Worm (Caenorhabditis elegans) whole organism, L4 larva: ENCODE measurements around the gene Y41G9A.6.

Experiments used
- D1046.2 ChIP-seq: fragments of 200-800 bp; sonication (Bioruptor generic); IDR thresholded peaks from 2 replicates; pipeline ENCODE4 v1.3.6; 2022; ENCODE audit warnings: missing genetic modification characterization, missing compliant biosample characterization
- F26F4.8 ChIP-seq: fragments of 200-800 bp; sonication (Bioruptor generic); conservative IDR thresholded peaks from 2 replicates; pipeline ENCODE4 v1.3.6; 2022; ENCODE audit warnings: missing genetic modification characterization, missing compliant biosample characterization
- T20F7.1 ChIP-seq: fragments of 200-800 bp; sonication (Bioruptor generic); optimal IDR thresholded peaks from 2 replicates; lab custom pipeline; 2018; ENCODE audit warnings: mild to moderate bottlenecking, missing genetic modification characterization, missing compliant biosample characterization
- ZK546.5 ChIP-seq, 2 experiments: sonication (generic microtip); optimal IDR thresholded peaks; 2 replicates each; lab custom pipeline; 2017; ENCODE audit warnings: missing biosample characterization in 2 of 2, missing genetic modification characterization in 2 of 2
- aha-1 ChIP-seq: fragments of 150-350 bp; peaks from one replicate; lab custom pipeline; 2014; ENCODE audit warnings: missing biosample characterization, missing genetic modification characterization
- ceh-44 ChIP-seq: fragments of 200-800 bp; sonication (Bioruptor generic); IDR thresholded peaks from 2 replicates; pipeline ENCODE4 v1.3.6; 2022; ENCODE audit warnings: missing genetic modification reagents, missing genetic modification characterization, missing compliant biosample characterization
- dmd-6 ChIP-seq: fragments of 200-800 bp; sonication (Bioruptor generic); IDR thresholded peaks from 2 replicates; pipeline ENCODE4 v1.3.6; 2022; ENCODE audit warnings: missing genetic modification reagents, missing genetic modification characterization, missing compliant biosample characterization
- dve-1 ChIP-seq: sonication (generic microtip); optimal IDR thresholded peaks from 2 replicates; lab custom pipeline; 2017; ENCODE audit warnings: antibody characterized with exemption, mild to moderate bottlenecking, missing genetic modification characterization, missing compliant biosample characterization; ENCODE audit not compliant: insufficient read depth
- egl-27 ChIP-seq: sonication (generic microtip); optimal IDR thresholded peaks from 3 replicates; lab custom pipeline; 2017; ENCODE audit warnings: missing biosample characterization, missing genetic modification reagents, missing genetic modification characterization
- hif-1 ChIP-seq, 2 experiments: sonication (generic microtip); optimal IDR thresholded peaks; 2 replicates each; lab custom pipeline; 2016 to 2017; ENCODE audit warnings: missing compliant biosample characterization in 2 of 2, missing genetic modification characterization in 2 of 2, missing genetic modification reagents in 2 of 2, missing genotype in 2 of 2, mild to moderate bottlenecking in 1 of 2
- hlh-11 ChIP-seq: fragments of 200-800 bp; sonication (Bioruptor generic); optimal IDR thresholded peaks from 2 replicates; lab custom pipeline; 2018; ENCODE audit warnings: mild to moderate bottlenecking, missing genetic modification characterization, missing compliant biosample characterization
- hlh-30 ChIP-seq: sonication (generic microtip); optimal IDR thresholded peaks from 2 replicates; lab custom pipeline; 2017; ENCODE audit warnings: antibody characterized with exemption, mild to moderate bottlenecking, missing genetic modification characterization, missing compliant biosample characterization; ENCODE audit not compliant: insufficient read depth
- hmg-1.1 ChIP-seq: fragments of 200-800 bp; sonication (Bioruptor generic); IDR thresholded peaks from 2 replicates; pipeline ENCODE4 v1.3.6; 2022; ENCODE audit warnings: missing genetic modification reagents, missing genetic modification characterization, missing compliant biosample characterization
- lin-15B ChIP-seq: fragments of 150-350 bp; sonication (generic microtip); optimal IDR thresholded peaks from 3 replicates; lab custom pipeline; 2014; ENCODE audit warnings: missing biosample characterization, missing genetic modification characterization
- lin-38 ChIP-seq: fragments of 200-800 bp; sonication (Bioruptor generic); IDR thresholded peaks from 2 replicates; pipeline ENCODE4 v1.3.6; 2022; ENCODE audit warnings: missing genetic modification reagents, missing genetic modification characterization, missing compliant biosample characterization
- lin-39 ChIP-seq: fragments of 150-350 bp; optimal IDR thresholded peaks from 2 replicates; lab custom pipeline; 2014; ENCODE audit warnings: missing biosample characterization, missing genetic modification reagents, missing genetic modification characterization
- lsy-2 ChIP-seq, 2 experiments: fragments of 150-350 bp in 1 of 2; sonication (generic microtip) in 1 of 2; optimal IDR thresholded peaks; 2 replicates each; lab custom pipeline; 2014 to 2017; ENCODE audit warnings: missing biosample characterization in 2 of 2, missing genetic modification characterization in 2 of 2
- madf-5 ChIP-seq, 2 experiments: fragments of 200-800 bp; sonication (Bioruptor generic); IDR thresholded peaks; 2 replicates each; pipeline ENCODE4 v1.3.6; 2022; ENCODE audit warnings: missing compliant biosample characterization in 2 of 2, missing genetic modification characterization in 2 of 2
- mdl-1 ChIP-seq, 2 experiments: fragments of 150-350 bp in 1 of 2; sonication (generic microtip) in 1 of 2; optimal IDR thresholded peaks; 2 replicates each; lab custom pipeline; 2014 to 2017; ENCODE audit warnings: missing biosample characterization in 2 of 2, missing genetic modification characterization in 2 of 2
- mep-1 ChIP-seq: fragments of 150-350 bp; sonication (generic microtip); optimal IDR thresholded peaks from 3 replicates; lab custom pipeline; 2014; ENCODE audit warnings: missing biosample characterization, missing genetic modification characterization
- mxl-3 ChIP-seq: fragments of 200-800 bp; sonication (Bioruptor generic); optimal IDR thresholded peaks from 2 replicates; lab custom pipeline; 2018; ENCODE audit warnings: mild to moderate bottlenecking, missing genetic modification characterization, missing compliant biosample characterization
- nhr-102 ChIP-seq: sonication (generic microtip); optimal IDR thresholded peaks from 2 replicates; lab custom pipeline; 2016; ENCODE audit warnings: mild to moderate bottlenecking, missing genetic modification characterization, moderate library complexity, missing compliant biosample characterization
- nhr-237 ChIP-seq: sonication (generic microtip); optimal IDR thresholded peaks from 2 replicates; lab custom pipeline; 2017; ENCODE audit warnings: missing biosample characterization, missing genetic modification characterization
- nhr-28 ChIP-seq: fragments of 150-350 bp; optimal IDR thresholded peaks from 2 replicates; lab custom pipeline; 2014; ENCODE audit warnings: missing biosample characterization, missing genetic modification characterization
- nhr-41 ChIP-seq: fragments of 200-800 bp; sonication (Bioruptor generic); IDR thresholded peaks from 2 replicates; pipeline ENCODE4 v1.3.6; 2022; ENCODE audit warnings: missing genetic modification reagents, missing genetic modification characterization, missing compliant biosample characterization
- nhr-48 ChIP-seq: sonication (generic microtip); optimal IDR thresholded peaks from 2 replicates; lab custom pipeline; 2016; ENCODE audit warnings: mild to moderate bottlenecking, missing genetic modification characterization, missing compliant biosample characterization
- pha-4 ChIP-seq, 2 experiments: fragments of 150-350 bp in 1 of 2; fragments of 200-800 bp in 1 of 2; sonication (Bioruptor generic) in 1 of 2; IDR thresholded peaks in 1 of 2; optimal IDR thresholded peaks in 1 of 2; 2 replicates each; pipeline versions ENCODE4 v1.3.6 to Lab custom; 2014 to 2022; ENCODE audit warnings: missing genetic modification characterization in 2 of 2, missing genetic modification reagents in 2 of 2, missing biosample characterization in 1 of 2, missing compliant biosample characterization in 1 of 2
- php-3 ChIP-seq: fragments of 200-800 bp; sonication (Bioruptor generic); IDR thresholded peaks from 2 replicates; pipeline ENCODE4 v1.3.6; 2022; ENCODE audit warnings: missing genetic modification reagents, missing genetic modification characterization, missing compliant biosample characterization
- sdz-12 ChIP-seq: fragments of 200-800 bp; sonication (Bioruptor generic); optimal IDR thresholded peaks from 2 replicates; lab custom pipeline; 2018; ENCODE audit warnings: mild to moderate bottlenecking, missing genetic modification characterization, missing compliant biosample characterization
- tra-1 ChIP-seq: fragments of 200-800 bp; sonication (Bioruptor generic); IDR thresholded peaks from 2 replicates; pipeline ENCODE4 v1.3.6; 2022; ENCODE audit warnings: missing genetic modification reagents, missing genetic modification characterization, missing compliant biosample characterization
- unc-62 ChIP-seq, 3 experiments: fragments of 150-350 bp in 1 of 3; sonication (generic microtip); optimal IDR thresholded peaks in 2 of 3; peaks in 1 of 3; 1 replicate in 1 of 3; 2 replicates in 2 of 3; lab custom pipeline; 2014 to 2017; ENCODE audit warnings: missing biosample characterization in 3 of 3, missing genetic modification characterization in 3 of 3, missing genetic modification reagents in 3 of 3, missing genotype in 1 of 3
- vab-7 ChIP-seq: fragments of 200-800 bp; sonication (Bioruptor generic); IDR thresholded peaks from 2 replicates; pipeline ENCODE4 v1.3.6; 2022; ENCODE audit warnings: missing genetic modification reagents, missing genetic modification characterization, missing compliant biosample characterization
- zip-11 ChIP-seq: fragments of 200-800 bp; sonication (Bioruptor generic); IDR thresholded peaks from 2 replicates; pipeline ENCODE4 v1.3.6; 2022; ENCODE audit warnings: missing genetic modification characterization, missing compliant biosample characterization

Gene Y41G9A.6

DNA sequence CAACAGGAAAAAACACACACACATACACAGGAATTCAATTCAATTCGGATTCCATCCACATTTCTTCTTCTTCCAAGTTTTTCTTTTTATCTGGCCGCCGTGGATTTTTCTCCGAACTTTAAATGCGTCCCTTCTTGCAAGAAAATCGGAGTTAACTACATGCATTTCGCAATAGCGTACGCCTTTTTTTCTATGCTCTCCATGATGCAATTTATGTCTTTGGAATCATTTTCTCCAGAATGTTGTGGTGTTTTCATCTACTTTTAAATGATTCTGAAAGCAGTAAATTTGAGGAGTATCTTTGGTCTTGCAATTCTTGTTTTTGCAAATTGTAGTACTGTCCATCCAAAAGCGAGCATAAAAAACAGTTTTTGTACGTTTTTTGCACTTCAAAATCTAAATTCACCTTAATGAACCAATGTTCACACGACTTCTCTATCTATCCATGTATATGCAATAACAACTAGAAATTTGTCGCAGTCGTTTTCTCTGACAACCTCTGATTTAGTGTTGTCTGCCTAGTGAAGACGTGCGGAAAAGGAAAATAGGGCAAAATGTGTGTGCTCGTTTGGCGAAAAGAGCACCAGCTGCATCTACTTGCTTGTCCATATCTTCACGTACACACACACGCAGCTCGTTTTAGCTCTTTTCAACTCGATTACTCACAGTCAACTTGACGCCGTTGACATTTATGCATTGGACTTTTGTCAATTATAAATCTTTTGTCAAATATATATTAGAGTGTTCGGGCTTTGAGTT lies 18.9 kb upstream of the Y41G9A.6 start:
- TF ChIP-seq nhr-41 (no peak), tra-1 (0 out of 2 replicates have a peak, but pooled peaks have one; percentile 14), mep-1 (tag; lab: Kevin White, UChicago) (peak; percentile 30), aha-1 (peak; percentile 100), hif-1 (tag; optimal IDR thresholded peaks at IDR 0.05; lab: Kevin White, UChicago) (peak in 1 of 2 experiments; percentile 97), lsy-2 (tag; optimal IDR thresholded peaks at IDR 0.05; lab: Kevin White, UChicago) (peak in 1 of 2 experiments; percentile 34), zip-11 (GFP tag; lab: Robert Waterston, UW) (no peak), lin-39 (no peak), hmg-1.1 (0 out of 2 replicates have a peak, but pooled peaks have one; percentile 18), T20F7.1 (GFP tag; lab: Kevin White, UChicago) (no peak)

DNA sequence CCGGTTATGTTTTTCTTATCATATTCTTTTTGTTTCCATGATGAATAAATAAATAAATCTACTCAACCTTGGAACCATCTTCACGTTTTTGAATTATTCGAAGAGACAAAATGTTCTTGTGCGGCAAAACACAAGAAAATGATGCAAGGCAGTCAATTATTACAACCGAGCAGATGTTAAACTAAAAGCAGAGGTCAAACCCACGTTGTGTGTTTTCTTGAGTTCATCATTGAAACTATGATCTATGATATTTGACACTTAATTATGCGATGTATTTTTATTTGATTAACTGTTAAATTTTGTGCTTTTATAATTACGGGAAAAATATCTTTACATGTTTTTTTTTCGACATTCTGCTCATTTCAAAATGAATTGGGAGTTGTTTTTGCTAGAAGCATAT lies 17.9 kb upstream of the Y41G9A.6 start:
- TF ChIP-seq dmd-6 (GFP tag; lab: Robert Waterston, UW): peak; percentile 47; the same call in 1 of the 2 replicates
- TF ChIP-seq pha-4 (GFP tag; IDR thresholded peaks at IDR 0.05; lab: Robert Waterston, UW): no peak
- TF ChIP-seq pha-4 (tag; optimal IDR thresholded peaks at IDR 0.05; lab: Kevin White, UChicago): no peak

DNA sequence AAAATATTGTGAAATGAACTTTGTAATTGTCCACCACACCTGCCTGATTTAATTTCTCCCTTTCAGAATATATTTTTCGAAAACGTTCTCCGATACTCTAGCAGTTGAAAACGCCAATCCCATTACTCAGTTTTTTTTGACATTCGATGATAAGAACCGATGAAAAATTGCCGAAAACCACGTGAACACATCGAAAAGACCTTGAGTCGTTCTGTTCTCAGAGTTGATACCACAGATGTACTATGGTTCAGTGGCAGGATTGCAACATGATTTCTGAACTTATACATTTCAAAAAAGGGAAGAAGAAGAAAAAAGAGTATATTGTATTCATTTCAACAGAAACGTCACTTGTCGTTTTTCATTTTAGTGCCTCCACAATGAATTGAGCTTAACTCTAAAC lies 16.4 kb upstream of the Y41G9A.6 start:
- TF ChIP-seq hlh-30 (tag; lab: Kevin White, UChicago): peak; percentile 43
- TF ChIP-seq dmd-6 (GFP tag; lab: Robert Waterston, UW): peak; percentile 75
- peak in 1 of 2 experiments; percentile 57 for TF ChIP-seq mdl-1 (tag; optimal IDR thresholded peaks at IDR 0.05; lab: Kevin White, UChicago)
- no peak for TF ChIP-seq ZK546.5 (tag; optimal IDR thresholded peaks at IDR 0.05; lab: Kevin White, UChicago)
- peak; percentile 51 for TF ChIP-seq mxl-3 (GFP tag; lab: Kevin White, UChicago)
- TF ChIP-seq hlh-11 (tag; lab: Kevin White, UChicago): peak; percentile 57
- peak; percentile 55 for TF ChIP-seq nhr-28 (tag; lab: Kevin White, UChicago)
- no peak for TF ChIP-seq ceh-44 (GFP tag; lab: Robert Waterston, UW)
- 0 out of 2 replicates have a peak, but pooled peaks have one; percentile 41 for TF ChIP-seq tra-1
- TF ChIP-seq lsy-2 (tag; optimal IDR thresholded peaks at IDR 0.05; lab: Kevin White, UChicago): peak in 1 of 2 experiments; percentile 7
- peak in 1 of 2 experiments; percentile 88 for TF ChIP-seq unc-62 (GFP tag; optimal IDR thresholded peaks at IDR 0.05 in 1 of 2; lab: Kevin White, UChicago)
- TF ChIP-seq unc-62 (tag; optimal IDR thresholded peaks at IDR 0.05; lab: Kevin White, UChicago): no peak
- TF ChIP-seq sdz-12 (GFP tag; lab: Kevin White, UChicago): no peak

DNA sequence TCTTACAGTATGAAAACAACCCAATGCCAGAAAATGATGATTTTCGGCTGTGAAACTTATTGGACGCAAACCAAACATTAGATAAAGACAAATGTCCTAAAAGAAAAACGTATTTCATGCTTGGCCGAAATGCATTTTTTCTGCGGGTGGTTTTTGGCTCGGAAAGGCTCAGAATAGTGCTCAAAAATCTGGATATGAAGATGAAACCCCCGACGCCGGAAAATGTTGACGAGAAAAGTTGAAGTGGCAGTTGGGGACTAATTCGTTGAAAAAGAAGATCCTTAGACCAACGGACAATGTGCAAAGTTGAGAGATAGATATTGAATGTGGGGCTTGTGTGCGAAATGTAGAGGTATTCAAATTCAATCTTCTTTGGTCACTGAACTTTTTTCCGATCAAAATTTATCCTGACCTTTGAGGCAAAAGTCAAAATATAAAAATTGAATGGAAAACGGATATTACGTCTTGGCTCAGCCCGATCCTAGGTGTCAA lies 14.9 kb upstream of the Y41G9A.6 start, which contains the start of gene flp-18:
flp-18 (minus strand) TSS at position 51 of the 492 bp plus-strand sequence.
- TF ChIP-seq nhr-48 (tag; lab: Kevin White, UChicago) (no peak), nhr-237 (tag; lab: Kevin White, UChicago) (no peak), aha-1 (peak; percentile 96), egl-27 (no peak), nhr-28 (tag; lab: Kevin White, UChicago) (no peak), ZK546.5 (tag; optimal IDR thresholded peaks at IDR 0.05; lab: Kevin White, UChicago) (no peak), lin-15B (no peak), D1046.2 (GFP tag; lab: Robert Waterston, UW) (no peak), unc-62 (GFP tag; optimal IDR thresholded peaks at IDR 0.05 in 1 of 2; lab: Kevin White, UChicago) (peak in 1 of 2 experiments; percentile 68), unc-62 (tag; optimal IDR thresholded peaks at IDR 0.05; lab: Kevin White, UChicago) (no peak)

DNA sequence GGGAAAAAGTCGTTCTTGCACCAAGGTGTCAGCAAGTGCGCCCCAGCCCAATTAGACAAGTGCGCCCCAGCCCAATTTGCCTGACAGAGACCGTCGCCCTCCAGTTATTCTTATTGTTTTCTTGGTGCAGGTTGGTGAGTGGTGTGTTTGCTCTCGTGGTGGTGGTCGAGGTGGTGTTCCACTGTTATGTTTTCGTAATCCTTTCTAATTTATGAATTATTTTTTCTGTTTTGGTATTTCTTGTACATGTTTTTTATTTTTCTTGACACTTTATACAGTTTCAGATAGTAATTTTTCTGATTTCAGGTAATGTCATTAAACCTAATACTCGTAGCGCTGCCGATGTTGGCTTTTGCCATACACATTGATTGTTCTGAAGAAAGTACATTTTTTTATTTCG lies 5.6 kb upstream of the Y41G9A.6 start, which contains the start of gene Y48D7A.1:
Y48D7A.1 (plus strand) TSS at position 301 of the 400 bp plus-strand sequence.
- TF ChIP-seq F26F4.8 (GFP tag; lab: Robert Waterston, UW): no peak
- no peak for TF ChIP-seq lin-38
- no peak for TF ChIP-seq nhr-48 (tag; lab: Kevin White, UChicago)
- no peak for TF ChIP-seq php-3 (GFP tag; lab: Robert Waterston, UW)
- no peak for TF ChIP-seq madf-5 (GFP tag; IDR thresholded peaks at IDR 0.05; lab: Robert Waterston, UW)
- no peak for TF ChIP-seq dve-1 (tag; lab: Kevin White, UChicago)
- TF ChIP-seq vab-7 (GFP tag; lab: Robert Waterston, UW): no peak
- TF ChIP-seq zip-11 (GFP tag; lab: Robert Waterston, UW): no peak
- TF ChIP-seq nhr-102 (tag; lab: Kevin White, UChicago): no peak
